Fruit fly (Drosophila melanogaster): Measurements from ENCODE around the gene Sld5.

The Sld5 gene

DNA sequence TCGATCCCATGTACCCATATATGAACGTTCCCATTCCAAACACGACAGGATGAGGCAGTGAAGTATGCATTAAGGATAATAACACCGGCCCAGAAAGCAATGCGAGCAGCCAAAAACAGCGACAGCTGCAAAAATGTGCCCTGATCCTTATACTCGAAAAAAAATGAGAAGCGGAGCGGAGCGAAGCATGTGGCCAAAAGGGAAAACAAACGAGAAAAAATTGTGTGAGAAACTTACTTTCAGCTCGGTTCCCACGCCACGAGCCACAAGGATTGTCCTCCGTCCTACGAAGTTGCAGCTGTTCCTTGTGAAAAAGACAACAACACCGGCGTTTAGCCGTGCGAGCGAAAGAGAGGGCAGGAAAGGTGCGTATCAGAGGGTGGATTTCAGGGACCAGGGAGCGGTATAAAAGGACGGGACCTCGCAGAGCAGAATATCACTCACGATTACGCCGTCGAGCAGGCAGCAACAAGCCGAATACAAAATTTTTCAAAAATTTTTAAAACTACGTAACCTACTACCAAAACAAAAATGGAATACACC is 16.5 kb downstream of the Sld5 start:
- TF ChIP-seq CG11617 (GFP tag; optimal IDR thresholded peaks at IDR 0.05): no peak
- TF ChIP-seq Hr96 (GFP tag; optimal IDR thresholded peaks at IDR 0.05): no peak
- TF ChIP-seq Mnt (GFP tag; optimal IDR thresholded peaks at IDR 0.05): no peak
- no peak for TF ChIP-seq Crg-1 (GFP tag; optimal IDR thresholded peaks at IDR 0.05)
- no peak for TF ChIP-seq CG12768 (GFP tag; optimal IDR thresholded peaks at IDR 0.05)
- no peak for TF ChIP-seq tj (GFP tag; optimal IDR thresholded peaks at IDR 0.05)

DNA sequence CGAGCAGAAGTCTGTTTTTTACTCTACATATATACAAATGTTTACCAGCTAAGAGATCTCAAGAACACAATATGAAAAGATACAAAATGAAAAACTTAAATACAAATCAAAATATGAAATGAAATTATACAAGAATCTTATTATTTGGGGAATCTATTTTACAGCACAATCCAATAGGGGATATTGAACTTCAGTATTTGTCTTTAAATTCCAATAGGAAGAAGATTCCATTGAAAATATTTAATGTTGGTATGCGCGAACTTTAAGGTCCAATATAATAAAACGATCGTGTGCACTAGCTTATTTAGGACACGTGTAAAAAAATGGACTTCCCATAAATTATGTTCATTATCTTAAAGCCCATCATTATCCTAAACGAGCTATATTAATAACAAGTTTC is 18.4 kb downstream of the Sld5 start:
- no peak for TF ChIP-seq CG1620 (GFP tag; optimal IDR thresholded peaks at IDR 0.05)
- no peak for TF ChIP-seq Mnt (GFP tag; optimal IDR thresholded peaks at IDR 0.05)
- TF ChIP-seq Hr96 (GFP tag; optimal IDR thresholded peaks at IDR 0.05): no peak
- TF ChIP-seq Clk (GFP tag; optimal IDR thresholded peaks at IDR 0.05): no peak
- TF ChIP-seq kay (GFP tag; ENCODE audit: borderline replicate concordance): no peak
- TF ChIP-seq CG33017 (tag; optimal IDR thresholded peaks at IDR 0.05): no peak
- no peak for TF ChIP-seq cnc (optimal IDR thresholded peaks at IDR 0.05)
- TF ChIP-seq Crg-1 (GFP tag; optimal IDR thresholded peaks at IDR 0.05): no peak
- no peak for TF ChIP-seq toe (GFP tag; optimal IDR thresholded peaks at IDR 0.05)
- TF ChIP-seq pad (GFP tag; optimal IDR thresholded peaks at IDR 0.05): no peak
- TF ChIP-seq ovo (GFP tag; optimal IDR thresholded peaks at IDR 0.05): no peak
- no peak for TF ChIP-seq CG7045 (GFP tag; optimal IDR thresholded peaks at IDR 0.05)
- no peak for TF ChIP-seq CG14711 (tag; optimal IDR thresholded peaks at IDR 0.05)
- no peak for TF ChIP-seq CG7101 (tag; optimal IDR thresholded peaks at IDR 0.05)

DNA sequence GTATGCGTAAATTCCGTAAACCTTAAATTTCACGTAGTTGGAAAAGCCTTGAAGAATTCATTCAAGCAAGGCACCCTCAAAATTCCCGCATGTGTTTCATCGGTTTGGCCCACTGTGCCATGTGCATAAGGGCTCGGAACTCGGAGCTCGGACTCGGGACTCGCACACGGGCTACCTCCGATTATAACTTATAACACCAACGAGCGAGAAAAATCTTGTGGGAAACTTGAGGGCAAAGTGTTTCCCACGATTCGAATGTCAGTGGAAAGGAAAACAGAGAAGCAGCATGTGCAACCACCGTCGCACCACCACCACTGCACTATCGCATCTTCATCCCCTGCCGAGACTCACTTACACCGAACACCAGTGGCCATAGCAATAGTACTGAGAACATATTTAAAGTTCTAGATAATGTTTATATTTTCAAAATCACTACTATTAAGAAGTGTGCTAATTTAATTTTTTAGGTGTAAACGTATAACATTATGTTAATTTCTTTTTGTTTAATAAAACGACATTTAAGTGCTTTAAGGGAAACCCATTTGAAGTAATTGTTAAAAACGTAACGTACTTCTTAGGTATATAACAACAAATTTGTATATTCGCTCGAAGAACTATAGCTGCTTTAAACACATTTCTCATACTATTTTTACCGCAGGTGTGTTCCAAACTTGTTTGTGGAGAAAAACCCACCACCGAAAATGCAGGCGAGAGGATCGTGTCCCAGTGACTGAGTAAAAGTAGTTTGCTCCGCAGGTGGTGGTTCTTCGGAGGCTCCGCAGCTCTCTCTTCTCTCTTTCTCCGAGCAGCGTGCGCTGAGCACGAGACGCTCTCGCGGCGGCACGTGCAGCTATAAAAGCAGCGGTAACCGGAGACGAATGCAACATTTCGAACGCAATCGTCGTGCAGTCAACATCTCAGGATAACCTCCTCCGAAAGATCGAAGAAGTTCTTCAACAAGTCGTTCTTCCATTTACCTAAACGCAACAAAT is 19.9 kb downstream of the Sld5 start:
- TF ChIP-seq CG7101 (tag; optimal IDR thresholded peaks at IDR 0.05): peak; percentile 34
- no peak for TF ChIP-seq CG11617 (GFP tag; optimal IDR thresholded peaks at IDR 0.05)
- no peak for TF ChIP-seq CG7045 (GFP tag; optimal IDR thresholded peaks at IDR 0.05)

DNA sequence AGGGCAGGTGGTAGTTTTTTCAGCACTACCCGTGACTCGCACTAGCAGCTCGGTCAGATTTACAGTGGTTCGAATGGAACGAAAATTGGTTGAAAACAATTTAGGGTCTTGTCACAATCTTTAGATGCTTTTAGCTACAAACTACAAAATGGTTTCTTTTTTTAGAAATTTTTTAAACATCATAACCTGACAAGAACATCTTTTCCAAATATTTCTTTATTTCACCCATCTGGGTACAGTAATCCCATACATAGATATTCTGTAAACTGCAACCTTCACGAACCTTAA is 21.0 kb downstream of the Sld5 start:
- no peak for TF ChIP-seq cic (GFP tag; optimal IDR thresholded peaks at IDR 0.05)
- TF ChIP-seq Crg-1 (GFP tag; optimal IDR thresholded peaks at IDR 0.05): no peak
- TF ChIP-seq bab1 (GFP tag; optimal IDR thresholded peaks at IDR 0.05): no peak

DNA sequence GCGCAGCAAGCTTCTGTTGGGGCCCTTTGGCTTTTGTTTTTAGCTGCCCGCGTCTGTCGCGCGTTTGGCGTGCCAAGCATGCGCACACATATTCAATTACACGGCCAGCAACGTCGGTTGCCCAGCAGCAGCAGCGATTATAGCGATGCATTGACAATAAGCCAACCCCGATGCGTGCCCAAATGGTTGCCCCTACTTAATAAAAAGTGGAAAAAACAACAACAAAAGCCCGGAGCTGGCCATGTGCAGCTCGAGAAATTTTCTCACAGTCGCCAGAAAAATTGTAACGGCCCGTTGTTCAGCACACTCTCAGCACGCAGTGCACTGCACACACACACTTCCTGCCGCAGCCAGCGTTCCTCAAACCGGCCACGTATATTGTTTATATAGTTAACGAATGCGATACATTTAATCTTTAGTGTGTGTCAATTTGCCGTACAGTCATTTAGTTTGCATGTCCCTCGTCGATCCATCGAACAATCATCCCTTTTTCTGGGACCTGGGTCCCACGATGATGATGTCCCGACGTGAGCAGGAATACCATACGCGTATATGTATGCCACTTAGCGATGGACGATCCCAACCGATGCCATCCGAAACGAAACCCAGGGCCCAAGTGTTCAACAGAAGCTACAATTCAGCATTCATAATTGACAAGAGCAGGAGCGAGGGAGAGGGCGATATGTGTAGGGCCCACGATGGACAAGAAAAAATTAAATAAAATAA is 21.5 kb downstream of the Sld5 start:
- TF ChIP-seq Hr96 (GFP tag; optimal IDR thresholded peaks at IDR 0.05): no peak
- peak; percentile 42 for TF ChIP-seq tj (GFP tag; optimal IDR thresholded peaks at IDR 0.05)

DNA sequence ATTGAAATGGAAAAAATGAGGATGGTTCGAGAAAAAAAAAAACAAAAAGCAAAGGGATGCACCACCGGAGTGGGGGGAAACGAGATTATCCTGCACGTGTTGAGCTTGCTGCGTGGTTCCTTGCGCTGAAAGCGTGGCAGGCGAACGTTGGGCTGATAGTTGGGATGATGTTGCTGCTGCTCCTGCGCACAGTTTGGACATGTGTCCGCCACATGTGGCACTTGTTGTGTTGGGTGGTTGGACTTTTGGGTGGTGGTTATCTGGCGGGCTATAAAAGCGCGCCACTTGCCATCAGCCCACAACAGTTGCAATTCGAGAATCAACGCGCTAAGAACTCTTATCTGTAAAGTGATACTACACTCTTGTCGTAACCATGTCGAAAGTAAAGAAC is 23.7 kb downstream of the Sld5 start:
- TF ChIP-seq Clk (GFP tag; optimal IDR thresholded peaks at IDR 0.05) (no peak), CG33017 (tag; optimal IDR thresholded peaks at IDR 0.05) (no peak), tj (GFP tag; optimal IDR thresholded peaks at IDR 0.05) (no peak)

DNA sequence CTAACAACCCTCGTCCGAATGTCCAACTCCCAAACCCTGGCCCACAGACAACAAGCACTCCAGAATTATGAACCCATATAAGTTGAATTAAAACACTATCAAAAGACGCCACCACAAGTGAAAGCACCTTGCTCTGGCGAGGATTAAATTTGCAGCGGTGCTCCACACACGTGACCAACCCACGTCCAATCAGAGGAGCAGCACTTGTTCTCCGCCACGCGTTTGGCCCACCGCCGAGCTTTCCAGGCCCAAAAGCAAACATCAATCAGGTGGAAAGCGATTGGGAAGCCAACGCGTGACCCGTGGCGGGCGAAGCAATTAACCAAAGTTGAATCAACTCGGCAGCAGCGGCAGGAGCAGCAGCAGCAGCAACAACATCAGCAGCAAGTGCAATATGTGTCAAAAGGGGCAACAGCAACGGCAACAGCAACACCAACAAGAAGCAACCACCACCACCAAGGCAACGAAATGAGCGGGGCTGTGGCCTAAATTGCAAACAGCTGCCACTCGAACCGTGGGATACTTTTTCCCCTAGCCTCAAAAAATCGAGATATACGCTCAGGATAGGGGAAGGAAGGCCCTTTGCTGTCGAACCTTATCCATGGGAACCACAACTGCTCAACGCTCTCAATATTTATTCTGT is 24.3 kb downstream of the Sld5 start:
- TF ChIP-seq CG7101 (tag; optimal IDR thresholded peaks at IDR 0.05) (no peak), Hr96 (GFP tag; optimal IDR thresholded peaks at IDR 0.05) (no peak), Clk (GFP tag; optimal IDR thresholded peaks at IDR 0.05) (no peak), Mnt (GFP tag; optimal IDR thresholded peaks at IDR 0.05) (no peak), CG1620 (GFP tag; optimal IDR thresholded peaks at IDR 0.05) (no peak), CG11617 (GFP tag; optimal IDR thresholded peaks at IDR 0.05) (no peak), CG33017 (tag; optimal IDR thresholded peaks at IDR 0.05) (no peak), cic (GFP tag; optimal IDR thresholded peaks at IDR 0.05) (no peak), kay (GFP tag; ENCODE audit: borderline replicate concordance) (no peak), CG7045 (GFP tag; optimal IDR thresholded peaks at IDR 0.05) (no peak), CG14711 (tag; optimal IDR thresholded peaks at IDR 0.05) (no peak), ovo (GFP tag; optimal IDR thresholded peaks at IDR 0.05) (no peak)

DNA sequence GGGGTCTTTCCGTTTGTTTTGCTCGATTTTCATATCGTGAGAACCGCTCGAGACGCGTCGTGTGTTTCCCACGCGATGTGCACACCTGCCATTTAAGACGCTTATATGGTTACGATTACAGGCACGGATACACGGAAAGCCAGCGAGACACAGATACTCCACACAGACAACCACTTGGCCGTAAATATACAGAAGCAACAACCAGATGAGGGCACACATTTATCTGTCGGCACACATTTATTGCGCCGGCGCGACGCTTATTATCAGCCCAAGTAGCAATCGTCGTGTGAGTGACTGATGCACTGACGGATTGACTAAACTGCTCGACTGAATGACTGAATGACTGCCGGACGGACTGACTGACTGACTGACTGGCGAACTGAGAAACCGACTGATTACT is 25.8 kb downstream of the Sld5 start:
- no peak for TF ChIP-seq CG14711 (tag; optimal IDR thresholded peaks at IDR 0.05)
- no peak for TF ChIP-seq CG12768 (GFP tag; optimal IDR thresholded peaks at IDR 0.05)
- TF ChIP-seq CG7101 (tag; optimal IDR thresholded peaks at IDR 0.05): no peak
- no peak for TF ChIP-seq Mnt (GFP tag; optimal IDR thresholded peaks at IDR 0.05)
- no peak for TF ChIP-seq CG11617 (GFP tag; optimal IDR thresholded peaks at IDR 0.05)
- no peak for TF ChIP-seq cic (GFP tag; optimal IDR thresholded peaks at IDR 0.05)
- TF ChIP-seq Crg-1 (GFP tag; optimal IDR thresholded peaks at IDR 0.05): no peak
- TF ChIP-seq cnc (optimal IDR thresholded peaks at IDR 0.05): no peak
- TF ChIP-seq kay (GFP tag; ENCODE audit: borderline replicate concordance): no peak
- no peak for TF ChIP-seq CG7045 (GFP tag; optimal IDR thresholded peaks at IDR 0.05)
- no peak for TF ChIP-seq Hr96 (GFP tag; optimal IDR thresholded peaks at IDR 0.05)
- TF ChIP-seq tj (GFP tag; optimal IDR thresholded peaks at IDR 0.05): no peak
- TF ChIP-seq pad (GFP tag; optimal IDR thresholded peaks at IDR 0.05): no peak
- no peak for TF ChIP-seq Clk (GFP tag; optimal IDR thresholded peaks at IDR 0.05)
- TF ChIP-seq CG5204 (GFP tag; optimal IDR thresholded peaks at IDR 0.05): no peak
- no peak for TF ChIP-seq CG33017 (tag; optimal IDR thresholded peaks at IDR 0.05)

All from whole organism, adult.